Worm (Caenorhabditis elegans) whole organism, early embryonic: ENCODE data around the gene R12H7.4.

ENCODE experiments used
- B0310.2 ChIP-seq: sonication (generic microtip); optimal IDR thresholded peaks from 2 replicates; lab custom pipeline; 2016; ENCODE audit warnings: mild to moderate bottlenecking, missing genetic modification characterization, missing compliant biosample characterization
- F13C5.2 ChIP-seq: sonication (generic microtip); optimal IDR thresholded peaks from 2 replicates; lab custom pipeline; 2017; ENCODE audit warnings: mild to moderate bottlenecking, missing genetic modification characterization, inconsistent platforms, missing compliant biosample characterization
- aly-1 ChIP-seq: sonication (generic microtip); optimal IDR thresholded peaks from 2 replicates; lab custom pipeline; 2016; ENCODE audit warnings: missing genetic modification characterization, missing compliant biosample characterization
- ama-1 ChIP-seq: fragments of 150-350 bp; optimal IDR thresholded peaks from 2 replicates; lab custom pipeline; 2014
- ceh-13 ChIP-seq: fragments of 200-800 bp; sonication (Bioruptor generic); optimal IDR thresholded peaks from 2 replicates; lab custom pipeline; 2018; ENCODE audit warnings: mild to moderate bottlenecking, missing genetic modification characterization, missing compliant biosample characterization
- ceh-36 ChIP-seq: sonication (generic microtip); optimal IDR thresholded peaks from 2 replicates; lab custom pipeline; 2016; ENCODE audit warnings: missing genetic modification characterization, inconsistent platforms, missing compliant biosample characterization
- ets-7 ChIP-seq: sonication (generic microtip); optimal IDR thresholded peaks from 2 replicates; lab custom pipeline; 2016; ENCODE audit warnings: missing genotype, missing genetic modification characterization, missing compliant biosample characterization
- flt-1 ChIP-seq: fragments of 200-800 bp; sonication (Bioruptor generic); IDR thresholded peaks from 2 replicates; pipeline ENCODE4 v1.3.6; 2022; ENCODE audit warnings: missing genetic modification characterization, missing compliant biosample characterization
- hmbx-1 ChIP-seq: sonication (generic microtip); optimal IDR thresholded peaks from 2 replicates; lab custom pipeline; 2016; ENCODE audit warnings: mild to moderate bottlenecking, missing genetic modification characterization, missing compliant biosample characterization
- hmg-4 ChIP-seq: fragments of 200-800 bp; sonication (Bioruptor generic); optimal IDR thresholded peaks from 2 replicates; lab custom pipeline; 2018; ENCODE audit warnings: mild to moderate bottlenecking, missing genetic modification characterization, missing compliant biosample characterization
- hnd-1 ChIP-seq: sonication (generic microtip); optimal IDR thresholded peaks from 2 replicates; lab custom pipeline; 2016; ENCODE audit warnings: missing genetic modification characterization, missing compliant biosample characterization
- pes-1 ChIP-seq: fragments of 200-800 bp; sonication (Bioruptor generic); IDR thresholded peaks from 2 replicates; pipeline ENCODE4 v1.3.6; 2022; ENCODE audit warnings: missing genetic modification reagents, missing genetic modification characterization, missing compliant biosample characterization
- scrt-1 ChIP-seq: fragments of 200-800 bp; sonication (Bioruptor generic); IDR thresholded peaks from 2 replicates; pipeline ENCODE4 v1.3.6; 2022; ENCODE audit warnings: missing genetic modification characterization, missing compliant biosample characterization
- sea-1 ChIP-seq: fragments of 200-800 bp; sonication (Bioruptor generic); conservative IDR thresholded peaks from 2 replicates; pipeline ENCODE4 v1.3.6; 2022; ENCODE audit warnings: missing genetic modification characterization, missing compliant biosample characterization
- tbx-11 ChIP-seq: fragments of 200-800 bp; sonication (Bioruptor generic); IDR thresholded peaks from 2 replicates; pipeline ENCODE4 v1.3.6; 2022; ENCODE audit warnings: missing genetic modification characterization, missing compliant biosample characterization
- tbx-37 ChIP-seq: fragments of 200-800 bp; sonication (Bioruptor generic); conservative IDR thresholded peaks from 2 replicates; pipeline ENCODE4 v1.3.6; 2022; ENCODE audit warnings: missing genetic modification reagents, missing genetic modification characterization, missing compliant biosample characterization
- tra-4 ChIP-seq: sonication (generic microtip); optimal IDR thresholded peaks from 2 replicates; lab custom pipeline; 2017; ENCODE audit warnings: missing genetic modification characterization, missing compliant biosample characterization

R12H7.4 gene

DNA sequence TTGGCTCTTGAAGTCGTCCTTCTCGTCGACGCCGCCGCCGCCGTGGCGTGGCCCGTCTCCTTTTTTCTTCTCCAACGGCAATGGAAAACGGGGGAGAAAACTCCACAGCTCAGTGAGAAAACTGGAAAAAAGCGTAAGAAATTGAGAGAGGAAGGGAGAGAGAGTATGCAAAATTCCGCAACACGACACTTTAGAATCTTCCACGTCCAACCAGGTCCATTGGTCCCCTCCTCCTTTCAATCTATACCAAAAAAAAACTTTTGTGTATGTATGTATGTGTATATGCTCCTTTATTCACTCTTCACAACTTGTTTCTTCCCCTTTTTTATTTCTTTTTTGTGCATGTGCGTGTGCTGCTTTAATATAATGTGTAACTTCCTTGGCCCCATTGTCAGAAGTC, 7.9 kb upstream of the R12H7.4 start:
- TF ChIP-seq aly-1 = no peak
- no peak for TF ChIP-seq ama-1 (lab: Kevin White, UChicago)
- TF ChIP-seq tra-4 (tag; lab: Kevin White, UChicago) = no peak
- TF ChIP-seq B0310.2 = no peak
- no peak for TF ChIP-seq hmg-4 (GFP tag; lab: Kevin White, UChicago)
- TF ChIP-seq hnd-1 (tag; lab: Kevin White, UChicago) = no peak
- no peak for TF ChIP-seq sea-1 (GFP tag; lab: Robert Waterston, UW)
- TF ChIP-seq flt-1 (GFP tag; lab: Robert Waterston, UW) = no peak
- TF ChIP-seq hmbx-1 = no peak
- TF ChIP-seq tbx-11 (GFP tag; lab: Robert Waterston, UW) = no peak
- TF ChIP-seq pes-1 (GFP tag; lab: Robert Waterston, UW) = no peak
- no peak for TF ChIP-seq tbx-37 (GFP tag; lab: Robert Waterston, UW)
- TF ChIP-seq ceh-36 (tag; lab: Kevin White, UChicago) = no peak
- TF ChIP-seq ceh-13 (GFP tag; lab: Kevin White, UChicago) = no peak
- TF ChIP-seq F13C5.2 (tag; lab: Kevin White, UChicago) = no peak
- no peak for TF ChIP-seq scrt-1 (GFP tag; lab: Robert Waterston, UW)
- no peak for TF ChIP-seq ets-7 (tag; lab: Kevin White, UChicago)

DNA sequence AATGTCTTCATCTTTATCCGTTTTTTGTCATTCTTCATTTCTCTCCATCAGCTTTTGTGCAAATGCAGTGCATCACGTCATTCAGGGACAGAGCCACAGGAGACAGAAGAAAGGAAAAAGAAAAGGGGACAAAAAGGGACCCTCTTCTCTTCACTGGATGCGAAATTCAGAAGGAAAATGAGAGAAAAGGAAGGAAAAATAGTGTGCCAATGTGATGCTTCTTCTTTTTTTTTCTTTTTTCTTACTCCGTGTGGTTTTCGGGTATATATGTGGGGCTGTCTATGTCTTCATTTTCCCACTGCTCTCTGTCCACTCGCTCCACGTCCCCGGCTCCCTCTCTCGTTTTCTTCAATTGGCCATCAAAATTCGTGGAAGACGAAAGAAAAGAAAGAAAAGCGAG, 6.4 kb upstream of the R12H7.4 start:
- TF ChIP-seq hnd-1 (tag; lab: Kevin White, UChicago) (no peak), ceh-13 (GFP tag; lab: Kevin White, UChicago) (no peak)

DNA sequence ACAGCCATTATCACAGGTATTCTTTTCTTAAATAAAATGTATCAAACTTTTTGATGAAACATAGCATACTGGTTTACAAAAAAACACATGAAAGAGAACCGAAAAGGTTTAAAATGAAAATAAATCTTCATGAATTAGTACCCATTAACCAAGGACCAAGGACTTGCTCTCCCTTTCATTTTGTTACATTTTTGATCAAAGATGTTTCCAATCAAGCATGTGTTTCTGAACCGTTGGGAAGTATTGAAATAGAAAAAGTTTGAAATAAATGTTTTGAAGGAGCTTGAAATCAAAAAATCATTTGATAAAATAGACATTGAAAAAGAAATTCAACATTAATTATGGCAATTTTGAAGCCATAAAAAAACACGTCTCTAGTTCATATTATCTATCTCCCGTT, 4.4 kb upstream of the R12H7.4 start:
- TF ChIP-seq scrt-1 (GFP tag; lab: Robert Waterston, UW) = no peak
- TF ChIP-seq B0310.2 = no peak

DNA sequence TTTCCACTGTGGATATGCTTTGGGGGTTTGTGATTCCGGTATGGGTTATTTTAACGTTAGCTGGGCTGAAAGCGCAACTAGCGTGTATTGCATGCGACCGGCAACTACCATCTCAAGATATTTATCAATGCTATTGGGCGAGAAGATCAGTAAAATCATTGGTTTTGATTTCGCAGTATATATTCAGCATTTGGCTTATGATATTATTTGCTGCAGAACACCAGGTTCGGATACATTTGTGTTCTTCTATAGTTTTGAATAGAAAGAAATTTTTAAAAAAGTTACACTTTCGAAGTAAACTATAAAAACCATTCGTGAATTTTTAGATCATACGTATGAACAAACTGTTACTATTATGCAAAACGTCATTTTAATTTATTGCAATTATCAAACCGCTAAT, 1.0 kb downstream of the R12H7.4 start:
- TF ChIP-seq B0310.2 = no peak
- no peak for TF ChIP-seq hmbx-1
- TF ChIP-seq tbx-11 (GFP tag; lab: Robert Waterston, UW) = no peak
- no peak for TF ChIP-seq ets-7 (tag; lab: Kevin White, UChicago)
- no peak for TF ChIP-seq hnd-1 (tag; lab: Kevin White, UChicago)
- TF ChIP-seq ceh-13 (GFP tag; lab: Kevin White, UChicago) = no peak
- no peak for TF ChIP-seq tbx-37 (GFP tag; lab: Robert Waterston, UW)
- TF ChIP-seq hmg-4 (GFP tag; lab: Kevin White, UChicago) = no peak
- no peak for TF ChIP-seq scrt-1 (GFP tag; lab: Robert Waterston, UW)
- TF ChIP-seq ama-1 (lab: Kevin White, UChicago) = no peak
- TF ChIP-seq pes-1 (GFP tag; lab: Robert Waterston, UW) = no peak
- no peak for TF ChIP-seq sea-1 (GFP tag; lab: Robert Waterston, UW)
- no peak for TF ChIP-seq aly-1
- no peak for TF ChIP-seq flt-1 (GFP tag; lab: Robert Waterston, UW)
- TF ChIP-seq ceh-36 (tag; lab: Kevin White, UChicago) = no peak
- TF ChIP-seq tra-4 (tag; lab: Kevin White, UChicago) = no peak
- TF ChIP-seq F13C5.2 (tag; lab: Kevin White, UChicago) = no peak

DNA sequence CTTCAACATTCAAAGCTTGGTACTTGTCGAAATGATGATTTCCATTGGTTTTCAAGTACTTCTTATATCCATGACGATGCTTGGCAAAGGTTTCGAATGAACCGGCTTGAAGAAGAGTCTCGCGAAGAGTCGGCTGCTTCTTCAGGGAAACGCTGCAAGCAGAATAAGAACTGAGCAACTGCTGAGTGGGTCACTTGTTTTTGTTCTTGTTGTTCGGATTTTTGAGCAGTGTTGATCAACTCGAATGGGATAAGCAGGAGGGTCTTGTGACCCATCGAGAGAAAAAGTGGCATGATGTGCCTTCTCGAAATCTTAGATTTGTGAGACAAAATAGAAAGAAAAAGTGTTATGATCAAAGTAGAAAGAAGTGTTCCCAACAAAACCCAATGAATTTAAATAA, 3.7 kb downstream of the R12H7.4 start:
- TF ChIP-seq scrt-1 (GFP tag; lab: Robert Waterston, UW) (no peak), sea-1 (GFP tag; lab: Robert Waterston, UW) (no peak), pes-1 (GFP tag; lab: Robert Waterston, UW) (no peak), F13C5.2 (tag; lab: Kevin White, UChicago) (no peak), ceh-13 (GFP tag; lab: Kevin White, UChicago) (no peak), flt-1 (GFP tag; lab: Robert Waterston, UW) (no peak), ets-7 (tag; lab: Kevin White, UChicago) (no peak), ceh-36 (tag; lab: Kevin White, UChicago) (no peak), tra-4 (tag; lab: Kevin White, UChicago) (no peak), hmbx-1 (no peak), aly-1 (no peak)

DNA sequence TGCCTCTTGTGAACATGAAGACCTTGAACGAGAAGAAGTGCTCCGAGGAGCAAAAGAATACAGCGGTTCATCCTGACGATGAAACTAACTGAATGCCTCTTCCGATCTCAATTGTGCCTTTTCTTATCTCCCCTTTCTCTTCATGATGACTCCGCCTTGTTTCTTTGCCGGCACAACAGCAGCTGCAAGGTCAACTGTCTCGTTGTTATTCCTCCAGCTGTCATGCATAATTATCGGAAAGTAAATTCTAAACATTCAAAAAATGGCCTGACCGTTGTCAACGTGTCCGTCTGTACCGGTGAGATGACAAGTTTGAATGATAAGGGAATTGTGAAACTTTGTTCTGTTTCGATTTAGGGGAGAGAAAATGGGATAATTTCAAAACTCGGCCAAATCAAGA, 4.5 kb downstream of the R12H7.4 start, which contains the start of gene asp-4:
TSS of gene asp-4 (minus strand) at position 106 of the 400 bp plus-strand sequence.
- TF ChIP-seq tbx-11 (GFP tag; lab: Robert Waterston, UW) (no peak), scrt-1 (GFP tag; lab: Robert Waterston, UW) (no peak), sea-1 (GFP tag; lab: Robert Waterston, UW) (no peak), B0310.2 (no peak), aly-1 (no peak), ets-7 (tag; lab: Kevin White, UChicago) (no peak), F13C5.2 (tag; lab: Kevin White, UChicago) (no peak), hmbx-1 (no peak), hmg-4 (GFP tag; lab: Kevin White, UChicago) (no peak), flt-1 (GFP tag; lab: Robert Waterston, UW) (no peak), hnd-1 (tag; lab: Kevin White, UChicago) (no peak), ama-1 (lab: Kevin White, UChicago) (no peak), ceh-13 (GFP tag; lab: Kevin White, UChicago) (no peak), ceh-36 (tag; lab: Kevin White, UChicago) (no peak)

DNA sequence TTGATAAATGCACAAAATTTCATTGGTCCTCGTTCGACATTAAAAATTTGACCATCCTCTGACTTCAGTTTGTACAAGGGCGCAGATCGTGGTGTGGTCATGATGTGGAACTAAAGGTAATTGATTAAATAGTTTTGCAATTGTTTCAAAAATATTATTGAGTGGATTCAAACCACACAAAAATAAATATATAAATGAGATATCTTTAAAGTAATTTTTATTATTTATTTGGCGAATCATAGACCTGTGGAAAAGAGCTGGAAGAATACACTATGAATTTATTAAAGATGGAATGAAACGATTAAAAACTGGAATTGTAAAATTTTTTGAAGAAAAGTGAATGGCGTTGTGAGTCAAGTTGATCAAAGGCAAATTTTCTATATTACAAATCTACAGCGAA, 6.5 kb downstream of the R12H7.4 start, which contains the start of gene skr-20:
TSS of gene skr-20 (minus strand) at position 101 of the 400 bp plus-strand sequence.
- TF ChIP-seq B0310.2 (no peak), ama-1 (lab: Kevin White, UChicago) (no peak), hmg-4 (GFP tag; lab: Kevin White, UChicago) (no peak), hmbx-1 (no peak), ets-7 (tag; lab: Kevin White, UChicago) (no peak), tbx-37 (GFP tag; lab: Robert Waterston, UW) (no peak), pes-1 (GFP tag; lab: Robert Waterston, UW) (no peak), scrt-1 (GFP tag; lab: Robert Waterston, UW) (no peak), sea-1 (GFP tag; lab: Robert Waterston, UW) (no peak)
